Worm (Caenorhabditis elegans) whole organism, young adult: ENCODE data around the gene tag-234.

Source experiments
- Y53F4B.3 ChIP-seq: fragments of 200-800 bp; sonication (Bioruptor generic); IDR thresholded peaks from 2 replicates; pipeline ENCODE4 v1.3.6; 2022; ENCODE audit warnings: missing genetic modification reagents, missing genetic modification characterization, missing compliant biosample characterization
- die-1 ChIP-seq: sonication (generic microtip); optimal IDR thresholded peaks from 2 replicates; lab custom pipeline; 2016; ENCODE audit warnings: missing genotype, mild to moderate bottlenecking, missing genetic modification characterization, missing compliant biosample characterization
- tlf-1 ChIP-seq: fragments of 200-800 bp; sonication (Bioruptor generic); optimal IDR thresholded peaks from 2 replicates; lab custom pipeline; 2018; ENCODE audit warnings: mild to moderate bottlenecking, missing genetic modification characterization, missing compliant biosample characterization
- unc-62 ChIP-seq: fragments of 150-350 bp; optimal IDR thresholded peaks from 2 replicates; lab custom pipeline; 2014; ENCODE audit warnings: missing biosample characterization, missing genetic modification reagents, missing genetic modification characterization

- no peak for TF ChIP-seq Y53F4B.3 (GFP tag; lab: Robert Waterston, UW)
- TF ChIP-seq tlf-1 (GFP tag; lab: Kevin White, UChicago): no peak
- no peak for TF ChIP-seq unc-62 (GFP tag; lab: Kevin White, UChicago)
- no peak for TF ChIP-seq die-1
These were observed 34.0 kb upstream of the tag-234 start, which contains the start of gene col-74 for ce11 chrII:5829940-5830424.
